Worm (Caenorhabditis elegans): Measurements from ENCODE around the gene T26C11.9.

ce11 chrX:1897243-1897642 is 43.6 kb upstream of the T26C11.9 start, which contains the start of gene B0294.1:
- TF ChIP-seq elt-3 (tag; optimal IDR thresholded peaks at IDR 0.05) = no peak
- TF ChIP-seq pha-4 (tag; optimal IDR thresholded peaks at IDR 0.05) = no peak
- TF ChIP-seq sptf-1 (tag; optimal IDR thresholded peaks at IDR 0.05) = no peak
- no peak for TF ChIP-seq lin-13 (tag; optimal IDR thresholded peaks at IDR 0.05)
- TF ChIP-seq blmp-1 (tag; optimal IDR thresholded peaks at IDR 0.05) = no peak
- TF ChIP-seq unc-39 (tag; optimal IDR thresholded peaks at IDR 0.05) = no peak
- TF ChIP-seq unc-62 (GFP tag; optimal IDR thresholded peaks at IDR 0.05) = no peak
- no peak for TF ChIP-seq ztf-11 (tag; optimal IDR thresholded peaks at IDR 0.05)
- TF ChIP-seq ham-2 (GFP tag; optimal IDR thresholded peaks at IDR 0.05) = no peak
- no peak for TF ChIP-seq mls-2 (tag; optimal IDR thresholded peaks at IDR 0.05)
- TF ChIP-seq nhr-28 (tag; optimal IDR thresholded peaks at IDR 0.05) = no peak
- TF ChIP-seq zip-8 (tag; optimal IDR thresholded peaks at IDR 0.05) = no peak
- no peak for TF ChIP-seq bed-3 (GFP tag; optimal IDR thresholded peaks at IDR 0.05)
